Fruit fly (Drosophila melanogaster) whole organism, adult: ENCODE results near the gene waw.
A peak's percentile ranks its signal among the peaks of the same experiment; 100 is the strongest.

ENCODE experiments used
- CG11617 ChIP-seq: fragments of 200-800 bp; sonication (Bioruptor generic); optimal IDR thresholded peaks from 2 replicates; lab custom pipeline; 2017; ENCODE audit warnings: mild to moderate bottlenecking, missing biosample characterization, missing genetic modification reagents, missing genetic modification characterization
- CG12768 ChIP-seq: fragments of 200-800 bp; sonication (Bioruptor generic); optimal IDR thresholded peaks from 2 replicates; lab custom pipeline; 2017; ENCODE audit warnings: missing biosample characterization, missing genetic modification characterization, mild to moderate bottlenecking, moderate library complexity, missing genetic modification reagents
- CG14711 ChIP-seq: fragments of 200-800 bp; sonication (Bioruptor generic); optimal IDR thresholded peaks from 2 replicates; lab custom pipeline; 2018; ENCODE audit warnings: missing biosample characterization, mild to moderate bottlenecking, missing genetic modification characterization, moderate library complexity
- CG1620 ChIP-seq: fragments of 200-800 bp; sonication (Bioruptor generic); optimal IDR thresholded peaks from 2 replicates; lab custom pipeline; 2016; ENCODE audit warnings: missing biosample characterization, missing genetic modification characterization
- CG33017 ChIP-seq: fragments of 200-800 bp; sonication (Bioruptor generic); optimal IDR thresholded peaks from 2 replicates; lab custom pipeline; 2018; ENCODE audit warnings: missing biosample characterization, mild to moderate bottlenecking, missing genetic modification characterization, moderate library complexity
- CG5204 ChIP-seq: fragments of 200-800 bp; sonication (Bioruptor generic); optimal IDR thresholded peaks from 2 replicates; lab custom pipeline; 2016; ENCODE audit warnings: missing biosample characterization, missing genetic modification characterization
- CG7045 ChIP-seq: fragments of 200-800 bp; sonication (Bioruptor generic); optimal IDR thresholded peaks from 2 replicates; lab custom pipeline; 2017; ENCODE audit warnings: missing biosample characterization, mild to moderate bottlenecking, missing genetic modification characterization
- CG7101 ChIP-seq: fragments of 200-800 bp; sonication (Bioruptor generic); optimal IDR thresholded peaks from 2 replicates; lab custom pipeline; 2018; ENCODE audit warnings: missing biosample characterization, mild to moderate bottlenecking, missing genetic modification characterization, moderate library complexity
- Clk ChIP-seq: fragments of 200-800 bp; sonication (Bioruptor generic); optimal IDR thresholded peaks from 2 replicates; lab custom pipeline; 2017; ENCODE audit warnings: missing biosample characterization, missing genetic modification characterization
- Crg-1 ChIP-seq: fragments of 200-800 bp; sonication (Bioruptor generic); optimal IDR thresholded peaks from 2 replicates; lab custom pipeline; 2016; ENCODE audit warnings: missing biosample characterization, missing genetic modification characterization
- Hr96 ChIP-seq: fragments of 200-800 bp; sonication (Bioruptor generic); optimal IDR thresholded peaks from 2 replicates; lab custom pipeline; 2016; ENCODE audit warnings: missing biosample characterization, missing genetic modification characterization
- Mnt ChIP-seq: fragments of 200-800 bp; sonication (Bioruptor generic); optimal IDR thresholded peaks from 2 replicates; lab custom pipeline; 2016; ENCODE audit warnings: missing biosample characterization, mild to moderate bottlenecking, missing genetic modification characterization
- bab1 ChIP-seq: fragments of 200-800 bp; sonication (Bioruptor generic); optimal IDR thresholded peaks from 3 replicates; lab custom pipeline; 2019; ENCODE audit warnings: missing biosample characterization, mild to moderate bottlenecking, missing genetic modification characterization, moderate library complexity
- cic ChIP-seq: fragments of 200-800 bp; sonication (Bioruptor generic); optimal IDR thresholded peaks from 2 replicates; lab custom pipeline; 2017; ENCODE audit warnings: missing biosample characterization, mild to moderate bottlenecking, missing genetic modification characterization, moderate library complexity
- cnc ChIP-seq, 2 experiments: fragments of >200 bp; optimal IDR thresholded peaks; 2 replicates each; lab custom pipeline; 2017
- kay ChIP-seq: fragments of 200-800 bp; sonication (Bioruptor generic); peaks from one replicate; lab custom pipeline; 2016; ENCODE audit warnings: missing biosample characterization, missing genetic modification characterization, borderline replicate concordance
- ovo ChIP-seq: fragments of 200-800 bp; sonication (Bioruptor generic); optimal IDR thresholded peaks from 2 replicates; lab custom pipeline; 2016; ENCODE audit warnings: missing biosample characterization, missing genetic modification characterization
- pad ChIP-seq: fragments of 200-800 bp; sonication (Bioruptor generic); optimal IDR thresholded peaks from 3 replicates; lab custom pipeline; 2017; ENCODE audit warnings: missing biosample characterization, missing genetic modification characterization, mild to moderate bottlenecking, moderate library complexity, missing genetic modification reagents
- tj ChIP-seq: fragments of 200-800 bp; sonication (Bioruptor generic); optimal IDR thresholded peaks from 3 replicates; lab custom pipeline; 2017; ENCODE audit warnings: missing biosample characterization, mild to moderate bottlenecking, missing genetic modification characterization, moderate library complexity
- toe ChIP-seq: fragments of 200-800 bp; sonication (Bioruptor generic); optimal IDR thresholded peaks from 2 replicates; lab custom pipeline; 2016; ENCODE audit warnings: missing biosample characterization, missing genetic modification characterization

waw gene

DNA sequence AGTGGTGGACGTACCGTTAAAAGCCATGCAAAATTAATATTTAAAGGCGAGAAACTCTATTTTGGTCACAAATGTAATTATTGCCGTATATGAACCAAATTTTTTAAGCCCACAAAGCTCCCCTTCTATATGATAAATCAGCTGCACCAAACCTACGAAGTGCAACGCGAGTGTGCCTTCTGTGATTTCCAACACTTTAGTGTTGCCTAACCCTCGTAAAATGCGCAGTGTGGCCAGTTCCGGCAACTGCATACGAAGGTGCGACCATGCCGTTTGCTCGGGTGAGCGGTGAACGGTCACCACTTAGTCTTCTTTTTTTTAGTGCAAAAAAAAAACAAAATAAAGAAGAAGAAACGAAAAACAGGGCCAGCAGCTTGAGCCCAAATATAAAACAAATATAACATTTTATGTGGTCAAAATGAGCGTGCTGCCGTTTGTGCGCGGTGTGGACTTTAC is 23.3 kb upstream of the waw start, which contains the start of the genes tty and fliI:
Gene tty, minus strand, starts transcription at position 201 of the 456 bp plus-strand sequence.
Gene fliI, plus strand, starts transcription at position 266 of the 456 bp plus-strand sequence.
- TF ChIP-seq CG33017 (tag; lab: Kevin White, UChicago), result peak; percentile 49
- peak; percentile 87 for TF ChIP-seq bab1 (GFP tag; lab: Kevin White, UChicago)
- peak; percentile 65 for TF ChIP-seq CG5204 (GFP tag; lab: Kevin White, UChicago)
- TF ChIP-seq toe (GFP tag; lab: Kevin White, UChicago), result peak; percentile 67
- TF ChIP-seq Hr96 (GFP tag; lab: Kevin White, UChicago), result peak; percentile 87
- peak; percentile 85 for TF ChIP-seq CG1620 (GFP tag; lab: Kevin White, UChicago)
- peak; percentile 70 for TF ChIP-seq Crg-1 (GFP tag; lab: Kevin White, UChicago)
- peak; percentile 82 for TF ChIP-seq CG7101 (tag; lab: Kevin White, UChicago)
- TF ChIP-seq CG11617 (GFP tag; lab: Kevin White, UChicago), result peak; percentile 85
- TF ChIP-seq kay (GFP tag; lab: Kevin White, UChicago), result no peak
- no peak for TF ChIP-seq cnc (optimal IDR thresholded peaks at IDR 0.05; lab: Kevin White, UChicago)
- peak; percentile 88 for TF ChIP-seq Mnt (GFP tag; lab: Kevin White, UChicago)
- TF ChIP-seq cic (GFP tag; lab: Kevin White, UChicago), result peak; percentile 58
- peak; percentile 48 for TF ChIP-seq Clk
- TF ChIP-seq CG12768, result peak; percentile 58
- TF ChIP-seq pad (GFP tag; lab: Kevin White, UChicago), result peak; percentile 74
- peak; percentile 60 for TF ChIP-seq CG7045 (GFP tag; lab: Kevin White, UChicago)
- TF ChIP-seq tj (GFP tag; lab: Kevin White, UChicago), result peak; percentile 77
- TF ChIP-seq CG14711 (tag; lab: Kevin White, UChicago), result peak; percentile 96
- TF ChIP-seq ovo (GFP tag; lab: Kevin White, UChicago), result peak; percentile 87

DNA sequence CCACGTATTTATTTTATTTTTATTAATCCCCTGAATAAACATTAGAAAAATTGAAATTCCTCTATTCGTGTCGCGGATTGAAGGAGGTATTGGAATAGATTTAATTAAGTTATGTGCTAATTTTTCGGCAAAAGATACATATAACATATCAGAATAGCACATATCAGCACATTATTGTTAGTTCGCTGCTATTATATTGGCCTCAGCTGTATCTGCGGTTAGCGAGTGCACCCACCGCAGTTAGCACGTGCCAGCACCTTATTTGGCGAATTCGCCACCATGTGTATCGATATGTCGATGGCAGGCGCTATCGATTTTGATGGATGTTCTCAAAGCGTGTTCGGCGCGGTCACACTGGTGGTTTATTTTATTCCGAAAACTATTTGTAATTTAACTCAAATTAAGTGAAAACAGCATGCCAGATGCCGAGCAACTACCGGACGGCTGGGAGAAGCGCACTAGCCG is 17.8 kb upstream of the waw start, which contains the start of gene dod:
Gene dod, plus strand, starts transcription at position 323 of the 465 bp plus-strand sequence.
- TF ChIP-seq toe (GFP tag; lab: Kevin White, UChicago) (peak; percentile 2), Mnt (GFP tag; lab: Kevin White, UChicago) (peak; percentile 94), ovo (GFP tag; lab: Kevin White, UChicago) (no peak), Clk (no peak), CG12768 (no peak), bab1 (GFP tag; lab: Kevin White, UChicago) (peak; percentile 77), pad (GFP tag; lab: Kevin White, UChicago) (peak; percentile 35), CG11617 (GFP tag; lab: Kevin White, UChicago) (peak; percentile 40), CG33017 (tag; lab: Kevin White, UChicago) (peak; percentile 1), CG7101 (tag; lab: Kevin White, UChicago) (peak; percentile 56), CG1620 (GFP tag; lab: Kevin White, UChicago) (peak; percentile 58), Crg-1 (GFP tag; lab: Kevin White, UChicago) (no peak), CG14711 (tag; lab: Kevin White, UChicago) (peak; percentile 41), CG7045 (GFP tag; lab: Kevin White, UChicago) (peak; percentile 4), tj (GFP tag; lab: Kevin White, UChicago) (peak; percentile 45), cnc (optimal IDR thresholded peaks at IDR 0.05; lab: Kevin White, UChicago) (no peak)

DNA sequence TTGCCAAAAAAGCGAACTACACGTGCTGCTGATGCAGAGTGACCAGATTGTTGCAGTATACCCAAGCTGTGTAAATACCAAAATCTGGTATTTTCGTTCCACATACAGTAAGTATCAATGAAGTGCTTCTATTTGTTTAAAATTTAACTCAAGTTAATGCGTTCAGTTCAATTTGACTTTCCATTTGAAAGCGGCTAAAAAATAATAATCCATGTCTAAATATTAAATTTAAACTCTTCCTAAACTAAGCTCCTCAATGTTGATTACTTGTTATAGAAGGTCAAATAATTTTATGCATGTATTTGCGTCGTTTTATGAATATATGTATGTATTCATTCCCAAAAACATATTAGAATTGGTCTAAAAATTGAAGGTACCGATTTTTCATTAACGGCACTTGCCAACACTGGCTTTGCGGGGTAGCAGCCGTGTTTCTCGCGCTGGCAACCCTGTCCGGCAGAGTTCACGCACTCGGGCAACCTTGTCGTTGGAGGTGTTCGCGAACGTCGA is 13.0 kb upstream of the waw start, which contains the start of the genes peng and sol:
Gene peng, minus strand, starts transcription at position 44 of the 510 bp plus-strand sequence.
Gene sol, plus strand, starts transcription at position 481 of the 510 bp plus-strand sequence.
- TF ChIP-seq Mnt (GFP tag; lab: Kevin White, UChicago), result peak; percentile 98
- peak; percentile 72 for TF ChIP-seq pad (GFP tag; lab: Kevin White, UChicago)
- peak; percentile 80 for TF ChIP-seq CG11617 (GFP tag; lab: Kevin White, UChicago)
- TF ChIP-seq cic (GFP tag; lab: Kevin White, UChicago), result no peak
- peak; percentile 2 for TF ChIP-seq CG33017 (tag; lab: Kevin White, UChicago)
- TF ChIP-seq CG7101 (tag; lab: Kevin White, UChicago), result peak; percentile 79
- peak; percentile 80 for TF ChIP-seq Crg-1 (GFP tag; lab: Kevin White, UChicago)
- TF ChIP-seq CG14711 (tag; lab: Kevin White, UChicago), result peak; percentile 97
- TF ChIP-seq CG1620 (GFP tag; lab: Kevin White, UChicago), result peak; percentile 79
- TF ChIP-seq Hr96 (GFP tag; lab: Kevin White, UChicago), result no peak
- peak; percentile 26 for TF ChIP-seq Clk
- peak; percentile 68 for TF ChIP-seq bab1 (GFP tag; lab: Kevin White, UChicago)
- TF ChIP-seq kay (GFP tag; lab: Kevin White, UChicago), result no peak
- TF ChIP-seq CG7045 (GFP tag; lab: Kevin White, UChicago), result no peak
- no peak for TF ChIP-seq CG12768
- TF ChIP-seq CG5204 (GFP tag; lab: Kevin White, UChicago), result no peak
- TF ChIP-seq tj (GFP tag; lab: Kevin White, UChicago), result peak; percentile 46
- TF ChIP-seq toe (GFP tag; lab: Kevin White, UChicago), result peak; percentile 66
- TF ChIP-seq cnc (optimal IDR thresholded peaks at IDR 0.05; lab: Kevin White, UChicago), result no peak
- peak; percentile 29 for TF ChIP-seq ovo (GFP tag; lab: Kevin White, UChicago)

DNA sequence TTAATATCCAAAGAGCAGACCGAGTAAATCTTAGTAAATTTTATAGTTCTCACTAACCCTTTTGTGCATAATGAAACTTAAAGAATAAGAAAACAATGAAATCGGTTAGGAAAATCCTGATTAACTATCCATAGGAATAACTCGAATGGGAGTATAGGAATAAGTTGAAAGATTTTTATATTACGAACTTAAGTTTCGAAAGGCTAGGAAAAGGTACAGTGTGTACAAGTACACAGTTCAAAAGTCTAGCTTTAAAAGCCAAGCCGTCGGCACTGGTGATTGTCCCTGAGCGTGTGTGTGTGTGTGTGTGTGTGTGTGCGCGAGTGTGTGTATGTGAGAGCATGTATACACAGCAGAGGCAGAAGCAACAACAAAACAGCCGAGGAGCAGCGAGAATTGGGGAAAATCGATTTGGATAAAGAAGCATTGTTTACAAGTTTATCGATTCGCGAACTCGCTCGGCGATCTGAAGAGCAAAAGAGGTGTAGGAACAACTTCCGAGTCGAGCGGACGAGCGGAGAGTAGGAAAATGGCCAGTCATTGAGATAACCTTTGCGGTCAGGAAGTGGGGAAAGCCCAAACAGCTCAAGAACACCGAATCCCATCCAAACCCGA is 11.5 kb upstream of the waw start:
- TF ChIP-seq cic (GFP tag; lab: Kevin White, UChicago) (no peak), CG12768 (no peak)

DNA sequence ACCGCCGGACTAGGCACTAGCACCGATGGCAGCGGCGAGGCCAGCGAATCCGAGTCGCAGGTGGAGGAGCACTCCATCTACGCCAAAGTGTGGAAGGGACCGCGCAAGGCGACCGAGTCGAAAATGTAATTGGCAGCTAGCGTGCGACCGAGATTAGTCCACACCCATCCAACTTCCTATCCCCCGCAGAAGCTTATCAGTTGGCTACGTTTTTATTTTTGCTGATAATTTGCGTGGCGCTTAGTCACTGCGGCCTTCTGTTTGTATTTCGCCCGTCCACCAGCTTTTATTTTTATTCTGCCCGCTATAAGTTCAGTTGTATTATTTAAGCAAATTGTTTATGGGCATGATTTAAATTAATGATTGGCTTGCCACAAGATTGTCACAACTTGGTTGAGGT is 9.3 kb upstream of the waw start:
- TF ChIP-seq CG7045 (GFP tag; lab: Kevin White, UChicago), result no peak
- TF ChIP-seq Clk, result no peak
- TF ChIP-seq CG14711 (tag; lab: Kevin White, UChicago), result no peak
- TF ChIP-seq toe (GFP tag; lab: Kevin White, UChicago), result no peak
- TF ChIP-seq cic (GFP tag; lab: Kevin White, UChicago), result peak; percentile 69
